Fruit fly (Drosophila melanogaster) whole organism, embryonic: ENCODE data around the gene CG8173.

ENCODE experiments used
- Atf-2 ChIP-seq: fragments of 200-800 bp; sonication (Bioruptor generic); optimal IDR thresholded peaks from 2 replicates; lab custom pipeline; 2016; ENCODE audit warnings: missing biosample characterization, missing genetic modification characterization
- Atf6 ChIP-seq: fragments of 200-800 bp; sonication (Bioruptor generic); IDR thresholded peaks from 2 replicates; pipeline ENCODE4 v1.3.6; 2022; ENCODE audit warnings: missing biosample characterization, missing genetic modification characterization
- Bteb2 ChIP-seq: fragments of 200-800 bp; sonication (Bioruptor generic); optimal IDR thresholded peaks from 2 replicates; lab custom pipeline; 2016; ENCODE audit warnings: missing biosample characterization, missing genetic modification characterization
- C15 ChIP-seq: fragments of 200-800 bp; sonication (Bioruptor generic); IDR thresholded peaks from 3 replicates; pipeline ENCODE4 v1.3.6; 2022; ENCODE audit warnings: missing biosample characterization, missing genetic modification characterization
- CG10543 ChIP-seq: fragments of 200-800 bp; sonication (Bioruptor generic); optimal IDR thresholded peaks from 3 replicates; lab custom pipeline; 2017; ENCODE audit warnings: missing biosample characterization, mild to moderate bottlenecking, missing genetic modification characterization, moderate library complexity
- CG11093 ChIP-seq: fragments of 200-800 bp; sonication (Bioruptor generic); IDR thresholded peaks from 3 replicates; pipeline ENCODE4 v1.3.6; 2022; ENCODE audit warnings: missing biosample characterization, missing genetic modification characterization
- CG11456 ChIP-seq: fragments of 200-800 bp; sonication (Bioruptor generic); IDR thresholded peaks from 3 replicates; pipeline ENCODE4 v1.3.6; 2022; ENCODE audit warnings: missing biosample characterization, missing genetic modification characterization
- CG11504 ChIP-seq: fragments of 200-800 bp; sonication (Bioruptor generic); optimal IDR thresholded peaks from 3 replicates; lab custom pipeline; 2019; ENCODE audit warnings: missing biosample characterization, mild to moderate bottlenecking, missing genetic modification characterization, moderate library complexity
- CG11696 ChIP-seq: fragments of 200-800 bp; sonication (Bioruptor generic); IDR thresholded peaks from 2 replicates; pipeline ENCODE4 v1.3.6; 2022; ENCODE audit warnings: missing biosample characterization, missing genetic modification characterization
- CG12071 ChIP-seq: fragments of 200-800 bp; sonication (Bioruptor generic); optimal IDR thresholded peaks from 3 replicates; lab custom pipeline; 2018; ENCODE audit warnings: missing biosample characterization, mild to moderate bottlenecking, missing genetic modification characterization
- CG12391 ChIP-seq: fragments of 200-800 bp; sonication (Bioruptor generic); optimal IDR thresholded peaks from 3 replicates; lab custom pipeline; 2018; ENCODE audit warnings: missing biosample characterization, mild to moderate bottlenecking, missing genetic modification characterization, moderate library complexity
- CG12744 ChIP-seq: fragments of 200-800 bp; sonication (Bioruptor generic); optimal IDR thresholded peaks from 2 replicates; lab custom pipeline; 2016; ENCODE audit warnings: missing biosample characterization, missing genetic modification characterization
- CG15479 ChIP-seq: fragments of 200-800 bp; sonication (Bioruptor generic); optimal IDR thresholded peaks from 3 replicates; lab custom pipeline; 2019; ENCODE audit warnings: missing biosample characterization, mild to moderate bottlenecking, missing genetic modification characterization, moderate library complexity
- CG15601 ChIP-seq: fragments of 200-800 bp; sonication (Bioruptor generic); optimal IDR thresholded peaks from 3 replicates; lab custom pipeline; 2019; ENCODE audit warnings: missing biosample characterization, mild to moderate bottlenecking, missing genetic modification characterization, moderate library complexity
- CG17328 ChIP-seq: fragments of 200-800 bp; sonication (Bioruptor generic); IDR thresholded peaks from 2 replicates; pipeline ENCODE4 v1.3.6; 2022; ENCODE audit warnings: missing biosample characterization, missing genetic modification characterization
- CG18599 ChIP-seq: fragments of 200-800 bp; sonication (Bioruptor generic); optimal IDR thresholded peaks from 3 replicates; lab custom pipeline; 2017; ENCODE audit warnings: missing biosample characterization, missing genetic modification characterization, mild to moderate bottlenecking, moderate library complexity, missing genetic modification reagents
- CG31224 ChIP-seq: fragments of 200-800 bp; sonication (Bioruptor generic); IDR thresholded peaks from 2 replicates; pipeline ENCODE4 v1.3.6; 2022; ENCODE audit warnings: missing biosample characterization, missing genetic modification characterization
- CG3726 ChIP-seq: fragments of 200-800 bp; sonication (Bioruptor generic); IDR thresholded peaks from 3 replicates; pipeline ENCODE4, ENCODE4 v1.3.6; 2022; ENCODE audit warnings: missing biosample characterization, missing genetic modification characterization
- CG4820 ChIP-seq: fragments of 200-800 bp; sonication (Bioruptor generic); optimal IDR thresholded peaks from 3 replicates; lab custom pipeline; 2016; ENCODE audit warnings: missing biosample characterization, missing genetic modification characterization
- CG5953 ChIP-seq: fragments of 200-800 bp; sonication (Bioruptor generic); IDR thresholded peaks from 2 replicates; pipeline ENCODE4 v1.3.6; 2022; ENCODE audit warnings: missing biosample characterization, missing genetic modification characterization
- CG6813 ChIP-seq: fragments of 200-800 bp; sonication (Bioruptor generic); optimal IDR thresholded peaks from 2 replicates; lab custom pipeline; 2017; ENCODE audit warnings: missing biosample characterization, missing genetic modification characterization, mild to moderate bottlenecking, moderate library complexity, missing genetic modification reagents
- CG9817 ChIP-seq: fragments of 200-800 bp; sonication (Bioruptor generic); optimal IDR thresholded peaks from 2 replicates; lab custom pipeline; 2018; ENCODE audit warnings: missing biosample characterization, mild to moderate bottlenecking, missing genetic modification characterization, moderate library complexity
- CG9932 ChIP-seq: fragments of 200-800 bp; sonication (Bioruptor generic); IDR thresholded peaks from 2 replicates; pipeline ENCODE4 v1.3.6; 2022; ENCODE audit warnings: missing biosample characterization, missing genetic modification characterization
- Dll ChIP-seq: fragments of 200-800 bp; sonication (Bioruptor generic); IDR thresholded peaks from 4 replicates; pipeline ENCODE4 v1.3.6; 2022; ENCODE audit warnings: missing biosample characterization, missing genetic modification characterization; ENCODE audit not compliant: partially characterized antibody
- Doc3 ChIP-seq: fragments of 200-800 bp; sonication (Bioruptor generic); IDR thresholded peaks from 3 replicates; pipeline ENCODE4 v1.3.6; 2022; ENCODE audit warnings: missing biosample characterization, missing genetic modification characterization; ENCODE audit not compliant: partially characterized antibody
- Eip74EF ChIP-seq, 2 experiments: fragments of 200-800 bp in 1 of 2; fragments of >200 bp in 1 of 2; sonication (Bioruptor generic) in 1 of 2; optimal IDR thresholded peaks; 2 replicates each; lab custom pipeline; 2017 to 2019; ENCODE audit warnings: missing biosample characterization in 2 of 2, missing genetic modification characterization in 2 of 2, mild to moderate bottlenecking in 1 of 2, moderate library complexity in 1 of 2
- Hmr ChIP-seq: fragments of 200-800 bp; sonication (Bioruptor generic); optimal IDR thresholded peaks from 3 replicates; lab custom pipeline; 2017; ENCODE audit warnings: mild to moderate bottlenecking, missing biosample characterization, missing genetic modification reagents, missing genetic modification characterization
- Hr78 ChIP-seq, 2 experiments: fragments of 200-800 bp in 1 of 2; fragments of >200 bp in 1 of 2; sonication (Bioruptor generic) in 1 of 2; optimal IDR thresholded peaks; 2 replicates each; lab custom pipeline; 2017 to 2019; ENCODE audit warnings: missing biosample characterization in 2 of 2, missing genetic modification characterization in 2 of 2, mild to moderate bottlenecking in 1 of 2, moderate library complexity in 1 of 2
- Lim3 ChIP-seq: fragments of 200-800 bp; sonication (Bioruptor generic); IDR thresholded peaks from 2 replicates; pipeline ENCODE4 v1.3.6; 2022; ENCODE audit warnings: missing biosample characterization, missing genetic modification characterization
- Mes4 ChIP-seq: fragments of 200-800 bp; sonication (Bioruptor generic); optimal IDR thresholded peaks from 2 replicates; lab custom pipeline; 2016; ENCODE audit warnings: missing biosample characterization, missing genetic modification characterization
- Myb ChIP-seq: fragments of 200-800 bp; sonication (Bioruptor generic); optimal IDR thresholded peaks from 2 replicates; lab custom pipeline; 2016; ENCODE audit warnings: missing biosample characterization, missing genetic modification characterization
- NK7.1 ChIP-seq: fragments of 200-800 bp; sonication (Bioruptor generic); optimal IDR thresholded peaks from 3 replicates; lab custom pipeline; 2016; ENCODE audit warnings: missing biosample characterization, missing genetic modification characterization
- Nf-YB ChIP-seq: fragments of 200-800 bp; sonication (Bioruptor generic); optimal IDR thresholded peaks from 3 replicates; lab custom pipeline; 2019; ENCODE audit warnings: missing biosample characterization, mild to moderate bottlenecking, missing genetic modification characterization, moderate library complexity
- Side ChIP-seq: fragments of 200-800 bp; sonication (Bioruptor generic); optimal IDR thresholded peaks from 2 replicates; lab custom pipeline; 2016; ENCODE audit warnings: missing biosample characterization, missing genetic modification characterization
- abd-A ChIP-seq: fragments of 200-800 bp; sonication (Bioruptor generic); optimal IDR thresholded peaks from 3 replicates; lab custom pipeline; 2019; ENCODE audit warnings: missing biosample characterization, mild to moderate bottlenecking, missing genetic modification characterization, moderate library complexity
- aop ChIP-seq: fragments of 200-800 bp; sonication (Bioruptor generic); IDR thresholded peaks from 2 replicates; pipeline ENCODE4 v1.3.6; 2022; ENCODE audit warnings: missing biosample characterization, missing genetic modification characterization
- cas ChIP-seq: fragments of 200-800 bp; sonication (Bioruptor generic); IDR thresholded peaks from 2 replicates; pipeline ENCODE4 v1.3.6; 2022; ENCODE audit warnings: missing biosample characterization, missing genetic modification characterization
- chif ChIP-seq, 2 experiments: fragments of 200-800 bp; sonication (Bioruptor generic); optimal IDR thresholded peaks; 3 replicates each; lab custom pipeline; 2016; ENCODE audit warnings: missing biosample characterization in 2 of 2, missing genetic modification characterization in 2 of 2
- chinmo ChIP-seq: fragments of 200-800 bp; sonication (Bioruptor generic); IDR thresholded peaks from 4 replicates; pipeline ENCODE4 v1.3.6; 2022; ENCODE audit warnings: missing biosample characterization, missing genetic modification characterization; ENCODE audit not compliant: partially characterized antibody
- crp ChIP-seq, 2 experiments: fragments of 200-800 bp; sonication (Bioruptor generic); optimal IDR thresholded peaks; 2 replicates in 1 of 2; 3 replicates in 1 of 2; lab custom pipeline; 2017; ENCODE audit warnings: missing biosample characterization in 2 of 2, missing genetic modification characterization in 2 of 2, mild to moderate bottlenecking in 1 of 2, moderate library complexity in 1 of 2
- da ChIP-seq: fragments of 200-800 bp; sonication (Bioruptor generic); optimal IDR thresholded peaks from 2 replicates; lab custom pipeline; 2016; ENCODE audit warnings: missing biosample characterization, missing genetic modification characterization
- gcm2 ChIP-seq: fragments of 200-800 bp; sonication (Bioruptor generic); optimal IDR thresholded peaks from 2 replicates; lab custom pipeline; 2016; ENCODE audit warnings: missing biosample characterization, missing genetic modification characterization
- hkb ChIP-seq, 2 experiments: fragments of 200-800 bp in 1 of 2; fragments of >200 bp in 1 of 2; sonication (Bioruptor generic) in 1 of 2; IDR thresholded peaks in 1 of 2; optimal IDR thresholded peaks in 1 of 2; 2 replicates each; pipeline versions ENCODE4 v1.3.6 to Lab custom; 2017 to 2022; ENCODE audit warnings: missing biosample characterization in 1 of 2, missing genetic modification characterization in 1 of 2
- insv ChIP-seq, 2 experiments: fragments of 200-800 bp; sonication (Bioruptor generic); optimal IDR thresholded peaks; 3 replicates each; lab custom pipeline; 2016 to 2018; ENCODE audit warnings: missing biosample characterization in 2 of 2, missing genetic modification characterization in 2 of 2
- lmd ChIP-seq: fragments of 200-800 bp; sonication (Bioruptor generic); IDR thresholded peaks from 2 replicates; pipeline ENCODE4 v1.3.6; 2022; ENCODE audit warnings: missing biosample characterization, missing genetic modification characterization
- org-1 ChIP-seq: fragments of 200-800 bp; sonication (Bioruptor generic); optimal IDR thresholded peaks from 2 replicates; lab custom pipeline; 2017; ENCODE audit warnings: missing biosample characterization, missing genetic modification characterization
- pfk ChIP-seq: fragments of 200-800 bp; sonication (Bioruptor generic); optimal IDR thresholded peaks from 2 replicates; lab custom pipeline; 2018; ENCODE audit warnings: missing biosample characterization, mild to moderate bottlenecking, missing genetic modification characterization, moderate library complexity
- pnt ChIP-seq: fragments of 200-800 bp; sonication (Bioruptor generic); optimal IDR thresholded peaks from 3 replicates; lab custom pipeline; 2016; ENCODE audit warnings: missing biosample characterization, missing genetic modification characterization
- run ChIP-seq: fragments of 200-800 bp; sonication (Bioruptor generic); optimal IDR thresholded peaks from 3 replicates; lab custom pipeline; 2018; ENCODE audit warnings: missing biosample characterization, mild to moderate bottlenecking, missing genetic modification characterization
- unpg ChIP-seq: fragments of 200-800 bp; sonication (Bioruptor generic); optimal IDR thresholded peaks from 3 replicates; lab custom pipeline; 2018; ENCODE audit warnings: missing biosample characterization, mild to moderate bottlenecking, missing genetic modification characterization, moderate library complexity

The CG8173 gene

DNA sequence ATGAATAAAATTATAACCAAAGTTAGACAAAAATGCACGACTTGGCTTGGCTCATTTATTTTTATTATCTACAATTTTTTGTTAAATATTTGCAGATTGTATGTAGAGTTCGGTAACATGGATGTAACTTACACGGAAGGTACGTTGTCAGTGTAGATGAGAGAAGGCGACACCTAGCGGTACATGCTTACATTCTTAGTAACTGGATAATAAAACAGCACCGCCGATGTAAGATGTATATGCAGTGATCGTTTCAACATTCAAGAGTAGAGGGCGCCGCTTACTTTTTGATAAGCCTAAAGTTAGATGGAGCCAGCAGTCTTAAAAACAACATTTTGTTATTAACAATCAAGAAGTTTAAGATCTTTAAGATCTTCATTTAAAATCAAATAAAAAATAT, 42.2 kb upstream of the CG8173 start (continued):
- TF ChIP-seq Bteb2 (no peak), pnt (GFP tag; lab: Kevin White, UChicago) (peak; percentile 54), insv (GFP tag; optimal IDR thresholded peaks at IDR 0.05; lab: Kevin White, UChicago) (peak in 1 of 2 experiments; percentile 61), CG12071 (GFP tag; lab: Kevin White, UChicago) (no peak), unpg (GFP tag; lab: Kevin White, UChicago) (peak; percentile 13), CG11456 (GFP tag; lab: Robert Waterston, UW) (peak; percentile 87), C15 (no peak), Lim3 (no peak), CG5953 (GFP tag; lab: Robert Waterston, UW) (0 out of 2 replicates have a peak, but pooled peaks have one; percentile 14), CG12744 (GFP tag; lab: Kevin White, UChicago) (no peak), CG10543 (no peak), Doc3 (GFP tag; lab: Robert Waterston, UW) (no peak), da (no peak), gcm2 (GFP tag; lab: Kevin White, UChicago) (no peak), CG11093 (no peak), CG17328 (GFP tag; lab: Robert Waterston, UW) (no peak), Atf6 (GFP tag; lab: Robert Waterston, UW) (no peak), org-1 (GFP tag; lab: Kevin White, UChicago) (no peak), NK7.1 (GFP tag; lab: Kevin White, UChicago) (no peak), Myb (GFP tag; lab: Kevin White, UChicago) (peak; percentile 45), CG11504 (tag; lab: Kevin White, UChicago) (peak; percentile 48), cas (GFP tag; lab: Robert Waterston, UW) (no peak), CG9932 (GFP tag; lab: Robert Waterston, UW) (peak; percentile 75), pfk (no peak), CG31224 (GFP tag; lab: Robert Waterston, UW) (no peak), Hr78 (GFP tag; optimal IDR thresholded peaks at IDR 0.05; lab: Kevin White, UChicago) (no peak), abd-A (tag; lab: Kevin White, UChicago) (no peak), chinmo (0 out of 4 replicates have a peak, but pooled peaks have one; percentile 63), Hmr (GFP tag; lab: Kevin White, UChicago) (peak; percentile 65), crp (GFP tag; optimal IDR thresholded peaks at IDR 0.05; lab: Kevin White, UChicago) (no peak), CG11696 (GFP tag; lab: Robert Waterston, UW) (no peak), CG9817 (peak; percentile 62), hkb (optimal IDR thresholded peaks at IDR 0.05; lab: Kevin White, UChicago) (no peak), hkb (GFP tag; IDR thresholded peaks at IDR 0.05; lab: Robert Waterston, UW) (0 out of 2 replicates have a peak, but pooled peaks have one; percentile 11), CG4820 (peak; percentile 22), Mes4 (no peak), CG3726 (GFP tag; lab: Robert Waterston, UW) (no peak), lmd (GFP tag; lab: Robert Waterston, UW) (peak; percentile 57; the same call in 1 of the 2 replicates), CG15479 (GFP tag; lab: Kevin White, UChicago) (no peak), chif (GFP tag; optimal IDR thresholded peaks at IDR 0.05; lab: Kevin White, UChicago) (peak; percentile 26 to 67), Side (GFP tag; lab: Kevin White, UChicago) (peak; percentile 31), Nf-YB (GFP tag; lab: Kevin White, UChicago) (no peak), CG6813 (no peak), CG18599 (GFP tag; lab: Kevin White, UChicago) (no peak), Eip74EF (GFP tag; optimal IDR thresholded peaks at IDR 0.05; lab: Kevin White, UChicago) (no peak), CG12391 (tag; lab: Kevin White, UChicago) (peak; percentile 30), CG15601 (tag; lab: Kevin White, UChicago) (no peak), Atf-2 (peak; percentile 21), aop (GFP tag; lab: Robert Waterston, UW) (no peak), run (tag; lab: Kevin White, UChicago) (no peak), Dll (GFP tag; lab: Robert Waterston, UW) (no peak)
